Worm (Caenorhabditis elegans) whole organism, L1 larva: ENCODE data around the gene M18.3.
"Not testable (repeated sequence)": the region's sequence is repeated elsewhere in the genome, so short reads cannot be mapped to it uniquely, and the experiment has no call there.

Experiments
- aly-2 ChIP-seq: fragments of 150-350 bp; optimal IDR thresholded peaks from 2 replicates; lab custom pipeline; 2014; ENCODE audit warnings: missing biosample characterization, missing genetic modification characterization
- hlh-4 ChIP-seq: sonication (generic microtip); optimal IDR thresholded peaks from 2 replicates; lab custom pipeline; 2016; ENCODE audit warnings: mild to moderate bottlenecking, missing genetic modification characterization, missing compliant biosample characterization
- lin-13 ChIP-seq: fragments of 150-350 bp; optimal IDR thresholded peaks from 2 replicates; lab custom pipeline; 2014; ENCODE audit warnings: missing biosample characterization, missing genetic modification reagents, missing genetic modification characterization
- lin-39 ChIP-seq: fragments of 150-350 bp; optimal IDR thresholded peaks from 2 replicates; lab custom pipeline; 2014; ENCODE audit warnings: missing biosample characterization, missing genetic modification reagents, missing genetic modification characterization
- nhr-76 ChIP-seq: sonication (generic microtip); optimal IDR thresholded peaks from 2 replicates; lab custom pipeline; 2017; ENCODE audit warnings: missing biosample characterization, missing genetic modification characterization
- tlp-1 ChIP-seq: fragments of 150-350 bp; optimal IDR thresholded peaks from 2 replicates; lab custom pipeline; 2014; ENCODE audit warnings: missing biosample characterization, missing genetic modification characterization
- unc-130 ChIP-seq: fragments of 150-350 bp; optimal IDR thresholded peaks from 2 replicates; lab custom pipeline; 2017; ENCODE audit warnings: missing biosample characterization, missing genetic modification characterization, inconsistent platforms
- unc-86 ChIP-seq: sonication (generic microtip); optimal IDR thresholded peaks from 2 replicates; lab custom pipeline; 2016; ENCODE audit warnings: missing genetic modification characterization, missing compliant biosample characterization
- zag-1 ChIP-seq: fragments of 150-350 bp; optimal IDR thresholded peaks from 2 replicates; lab custom pipeline; 2014; ENCODE audit warnings: missing biosample characterization, missing genetic modification characterization
- ztf-11 ChIP-seq, 2 experiments: sonication (generic microtip); optimal IDR thresholded peaks; 2 replicates each; lab custom pipeline; 2016 to 2017; ENCODE audit warnings: missing genetic modification characterization in 2 of 2, missing biosample characterization in 1 of 2, missing compliant biosample characterization in 1 of 2

ce11 chrIV:12138093-12138492 lies 32.4 kb downstream of the M18.3 start, which contains the start of gene B0001.4:
- not testable (repeated sequence) for TF ChIP-seq lin-39; lin-13 (GFP tag; lab: Kevin White, UChicago); aly-2; unc-130; nhr-76 (tag; lab: Kevin White, UChicago); tlp-1 (tag; lab: Kevin White, UChicago); zag-1 (tag; lab: Kevin White, UChicago); ztf-11 (tag; optimal IDR thresholded peaks at IDR 0.05; lab: Kevin White, UChicago); unc-86; hlh-4 (tag; lab: Kevin White, UChicago)
